Worm (Caenorhabditis elegans) whole organism, mixed stage, embryonic: ENCODE results near the gene spsb-1.

Source experiments
- ceh-43 ChIP-seq: fragments of 200-800 bp; sonication (Bioruptor generic); optimal IDR thresholded peaks from 2 replicates; lab custom pipeline; 2018; ENCODE audit warnings: mild to moderate bottlenecking, missing genetic modification characterization, moderate library complexity, missing compliant biosample characterization
- mep-1 ChIP-seq: fragments of 150-350 bp; optimal IDR thresholded peaks from 2 replicates; lab custom pipeline; 2017; ENCODE audit warnings: missing biosample characterization, missing genetic modification reagents, missing genetic modification characterization, inconsistent platforms

ce11 chrII:15272962-15273361 is 76.4 kb downstream of the spsb-1 start:
- TF ChIP-seq mep-1 (tag; lab: Kevin White, UChicago) (no peak), ceh-43 (GFP tag; lab: Kevin White, UChicago) (no peak)
